In genomic region chrV:18569445-18569844, ce11 we compare ENCODE assay signal across 5 worm cellular contexts.
TF ChIP-seq lines count a peak whose summit lies in the region.

No protein-coding gene starts in this region.

TF ChIP-seq in whole organism, L1 larva, 84 proteins besides CTCF, POLR2A, EP300 and RAD21 (continues in another document):
- TF ChIP-seq blmp-1 (tag; optimal IDR thresholded peaks at IDR 0.05; lab: Kevin White, UChicago) (peak; percentile 36), lir-3 (tag; optimal IDR thresholded peaks at IDR 0.05; lab: Kevin White, UChicago; ENCODE audit: poor library complexity) (no peak), Y116A8C.19 (tag; optimal IDR thresholded peaks at IDR 0.05; lab: Kevin White, UChicago; ENCODE audit: borderline replicate concordance) (no peak), tlp-1 (tag; optimal IDR thresholded peaks at IDR 0.05; lab: Kevin White, UChicago) (no peak), efl-1 (optimal IDR thresholded peaks at IDR 0.05; lab: Kevin White, UChicago) (no peak), efl-1 (GFP tag; optimal IDR thresholded peaks at IDR 0.05 in 1 of 2; lab: Kevin White, UChicago) (no peak), egl-27 (tag; optimal IDR thresholded peaks at IDR 0.05; lab: Kevin White, UChicago) (no peak), jun-1 (tag; optimal IDR thresholded peaks at IDR 0.05; lab: Kevin White, UChicago) (no peak), hpl-2 (GFP tag; optimal IDR thresholded peaks at IDR 0.05; lab: Kevin White, UChicago) (no peak), mep-1 (tag; optimal IDR thresholded peaks at IDR 0.05; lab: Kevin White, UChicago) (peak; percentile 14), zip-4 (GFP tag; optimal IDR thresholded peaks at IDR 0.05; lab: Kevin White, UChicago) (no peak), elt-3 (tag; optimal IDR thresholded peaks at IDR 0.05; lab: Kevin White, UChicago) (peak in 4 of 6 experiments; percentile 3 to 24 (median 16)), snu-23 (GFP tag; optimal IDR thresholded peaks at IDR 0.05; lab: Kevin White, UChicago) (peak; percentile 40), ceh-90 (tag; optimal IDR thresholded peaks at IDR 0.05; lab: Kevin White, UChicago) (no peak), ets-5 (GFP tag; IDR thresholded peaks at IDR 0.05; lab: Robert Waterston, UW) (no peak), nhr-71 (tag; optimal IDR thresholded peaks at IDR 0.05; lab: Kevin White, UChicago) (peak; percentile 25), nhr-20 (tag; optimal IDR thresholded peaks at IDR 0.05; lab: Kevin White, UChicago) (peak; percentile 21), vab-15 (tag; optimal IDR thresholded peaks at IDR 0.05; lab: Kevin White, UChicago) (no peak)

TF ChIP-seq in whole organism, L2 larva, 48 proteins besides CTCF, POLR2A, EP300 and RAD21:
- peak; percentile 2 for TF ChIP-seq crh-2 (tag; optimal IDR thresholded peaks at IDR 0.05; lab: Kevin White, UChicago)
- TF ChIP-seq nhr-129 (tag; optimal IDR thresholded peaks at IDR 0.05; lab: Kevin White, UChicago): peak; percentile 9
- TF ChIP-seq nhr-25 (tag; optimal IDR thresholded peaks at IDR 0.05; lab: Kevin White, UChicago): peak; percentile 77
- TF ChIP-seq blmp-1 (tag; optimal IDR thresholded peaks at IDR 0.05; lab: Kevin White, UChicago; ENCODE audit: insufficient read depth): peak; percentile 28
- no peak for TF ChIP-seq peb-1 (tag; optimal IDR thresholded peaks at IDR 0.05; lab: Kevin White, UChicago)
- no peak for TF ChIP-seq nhr-6 (tag; optimal IDR thresholded peaks at IDR 0.05; lab: Kevin White, UChicago)
- peak; percentile 9 for TF ChIP-seq lin-13 (GFP tag; optimal IDR thresholded peaks at IDR 0.05; lab: Kevin White, UChicago)
TF ChIP-seq in whole organism, L2 larva: peak in this region for 5.

TF ChIP-seq in whole organism, L3 larva, 47 proteins besides CTCF, POLR2A, EP300 and RAD21:
- TF ChIP-seq zag-1 (tag; optimal IDR thresholded peaks at IDR 0.05; lab: Kevin White, UChicago): no peak
- TF ChIP-seq egl-27 (tag; optimal IDR thresholded peaks at IDR 0.05; lab: Kevin White, UChicago): no peak
- peak; percentile 28 for TF ChIP-seq nhr-23 (tag; optimal IDR thresholded peaks at IDR 0.05; lab: Kevin White, UChicago)
- TF ChIP-seq hmg-11 (tag; optimal IDR thresholded peaks at IDR 0.05; lab: Kevin White, UChicago): peak; percentile 36
- peak; percentile 96 for TF ChIP-seq nhr-25 (tag; optimal IDR thresholded peaks at IDR 0.05; lab: Kevin White, UChicago)
- no peak for TF ChIP-seq R02D3.7 (tag; optimal IDR thresholded peaks at IDR 0.05; lab: Kevin White, UChicago)

TF ChIP-seq in whole organism, L4 larva, 104 proteins besides CTCF, POLR2A, EP300 and RAD21 (continues in another document):
- no peak for TF ChIP-seq ceh-44 (GFP tag; IDR thresholded peaks at IDR 0.05; lab: Robert Waterston, UW)
- no peak for TF ChIP-seq aly-2 (tag; optimal IDR thresholded peaks at IDR 0.05; lab: Kevin White, UChicago)
- no peak for TF ChIP-seq lin-38 (GFP tag; IDR thresholded peaks at IDR 0.05; lab: Robert Waterston, UW)
- TF ChIP-seq hlh-30 (tag; optimal IDR thresholded peaks at IDR 0.05; lab: Kevin White, UChicago; ENCODE audit: insufficient read depth): peak; percentile 82
- TF ChIP-seq F37D6.2 (tag; optimal IDR thresholded peaks at IDR 0.05; lab: Kevin White, UChicago): no peak
- no peak for TF ChIP-seq nhr-111 (GFP tag; optimal IDR thresholded peaks at IDR 0.05; lab: Kevin White, UChicago)
- TF ChIP-seq ceh-32 (tag; optimal IDR thresholded peaks at IDR 0.05; lab: Kevin White, UChicago; ENCODE audit: poor library complexity): no peak
- no peak for TF ChIP-seq skn-1 (tag; optimal IDR thresholded peaks at IDR 0.05; lab: Kevin White, UChicago)
- peak in 1 of 2 experiments; percentile 4 for TF ChIP-seq mdl-1 (tag; optimal IDR thresholded peaks at IDR 0.05; lab: Kevin White, UChicago)
- peak; percentile 36 for TF ChIP-seq nhr-28 (tag; optimal IDR thresholded peaks at IDR 0.05; lab: Kevin White, UChicago)
- TF ChIP-seq hmg-1.1 (GFP tag; IDR thresholded peaks at IDR 0.05; lab: Robert Waterston, UW): no peak
- peak; percentile 29 for TF ChIP-seq dve-1 (tag; optimal IDR thresholded peaks at IDR 0.05; lab: Kevin White, UChicago; ENCODE audit: insufficient read depth)
- no peak for TF ChIP-seq nhr-48 (tag; optimal IDR thresholded peaks at IDR 0.05; lab: Kevin White, UChicago)
- TF ChIP-seq lin-29 (GFP tag; IDR thresholded peaks at IDR 0.05; lab: Robert Waterston, UW): no peak
- no peak for TF ChIP-seq nhr-10 (tag; optimal IDR thresholded peaks at IDR 0.05; lab: Kevin White, UChicago)
- TF ChIP-seq saeg-2 (GFP tag; IDR thresholded peaks at IDR 0.05; lab: Robert Waterston, UW): no peak
- TF ChIP-seq daf-8 (GFP tag; IDR thresholded peaks at IDR 0.05; lab: Robert Waterston, UW): no peak
- no peak for TF ChIP-seq egl-27 (tag; optimal IDR thresholded peaks at IDR 0.05; lab: Kevin White, UChicago)
- TF ChIP-seq fos-1 (tag; optimal IDR thresholded peaks at IDR 0.05; lab: Kevin White, UChicago): no peak
- peak; percentile 54 for TF ChIP-seq nhr-25 (tag; optimal IDR thresholded peaks at IDR 0.05; lab: Kevin White, UChicago; ENCODE audit: borderline replicate concordance, insufficient read depth)
- no peak for TF ChIP-seq rbr-2 (tag; optimal IDR thresholded peaks at IDR 0.05; lab: Kevin White, UChicago)
- no peak for TF ChIP-seq zag-1 (tag; optimal IDR thresholded peaks at IDR 0.05; lab: Kevin White, UChicago)
- no peak for TF ChIP-seq lin-39 (tag; optimal IDR thresholded peaks at IDR 0.05; lab: Kevin White, UChicago)
- TF ChIP-seq F10B5.3 (tag; optimal IDR thresholded peaks at IDR 0.05; lab: Kevin White, UChicago): no peak
- TF ChIP-seq Y75B8A.6 (GFP tag; IDR thresholded peaks at IDR 0.05; lab: Robert Waterston, UW): no peak
- TF ChIP-seq nhr-11 (tag; optimal IDR thresholded peaks at IDR 0.05; lab: Kevin White, UChicago): no peak
- TF ChIP-seq F44E2.7 (GFP tag; IDR thresholded peaks at IDR 0.05; lab: Robert Waterston, UW): no peak
- peak in 1 of 2 experiments; percentile 3 for TF ChIP-seq unc-62 (GFP tag; optimal IDR thresholded peaks at IDR 0.05 in 1 of 2; lab: Kevin White, UChicago)
- no peak for TF ChIP-seq unc-62 (tag; optimal IDR thresholded peaks at IDR 0.05; lab: Kevin White, UChicago)
- no peak for TF ChIP-seq snpc-4 (tag; optimal IDR thresholded peaks at IDR 0.05; lab: Kevin White, UChicago)
- TF ChIP-seq ceh-62 (tag; optimal IDR thresholded peaks at IDR 0.05; lab: Kevin White, UChicago): no peak
- TF ChIP-seq lsy-2 (tag; optimal IDR thresholded peaks at IDR 0.05; lab: Kevin White, UChicago): peak in 1 of 2 experiments; percentile 9
- peak; percentile 46 for TF ChIP-seq mep-1 (tag; optimal IDR thresholded peaks at IDR 0.05; lab: Kevin White, UChicago)

TF ChIP-seq in whole organism, young adult, 124 proteins besides CTCF, POLR2A, EP300 and RAD21:
- TF ChIP-seq lin-35 (GFP tag; optimal IDR thresholded peaks at IDR 0.05; lab: Kevin White, UChicago): no peak
- peak; percentile 32 for TF ChIP-seq lin-40 (tag; optimal IDR thresholded peaks at IDR 0.05; lab: Kevin White, UChicago)
- TF ChIP-seq B0035.1 (tag; optimal IDR thresholded peaks at IDR 0.05; lab: Kevin White, UChicago): no peak
- no peak for TF ChIP-seq aptf-3 (GFP tag; IDR thresholded peaks at IDR 0.05; lab: Robert Waterston, UW)
TF ChIP-seq in whole organism, young adult: peak in this region for 1.
